Worm (Caenorhabditis elegans) whole organism, L2 larva: ENCODE data around the gene gldi-9.
A peak's percentile ranks its signal among the peaks of the same experiment; 100 is the strongest.

Experiments
- C34F6.9 ChIP-seq: fragments of 150-350 bp; optimal IDR thresholded peaks from 2 replicates; lab custom pipeline; 2014; ENCODE audit warnings: missing biosample characterization, missing genetic modification characterization
- F13H6.1 ChIP-seq: sonication (generic microtip); optimal IDR thresholded peaks from 2 replicates; lab custom pipeline; 2016; ENCODE audit warnings: missing genetic modification characterization, missing compliant biosample characterization
- Y55F3AM.14 ChIP-seq: fragments of 200-800 bp; sonication (Bioruptor generic); optimal IDR thresholded peaks from 2 replicates; lab custom pipeline; 2018; ENCODE audit warnings: mild to moderate bottlenecking, missing genetic modification characterization, missing compliant biosample characterization
- ZK546.5 ChIP-seq: sonication (generic microtip); optimal IDR thresholded peaks from 2 replicates; lab custom pipeline; 2017; ENCODE audit warnings: missing biosample characterization, missing genetic modification characterization
- alr-1 ChIP-seq: fragments of 150-350 bp; optimal IDR thresholded peaks from 2 replicates; lab custom pipeline; 2014; ENCODE audit warnings: missing biosample characterization, missing genetic modification characterization
- aly-2 ChIP-seq: fragments of 150-350 bp; optimal IDR thresholded peaks from 2 replicates; lab custom pipeline; 2014; ENCODE audit warnings: missing biosample characterization, missing genetic modification characterization
- ceh-82 ChIP-seq: fragments of 150-350 bp; optimal IDR thresholded peaks from 2 replicates; lab custom pipeline; 2014; ENCODE audit warnings: missing biosample characterization, missing genetic modification characterization
- crh-2 ChIP-seq: sonication (generic microtip); optimal IDR thresholded peaks from 2 replicates; lab custom pipeline; 2017; ENCODE audit warnings: missing biosample characterization, missing genetic modification characterization
- dmd-4 ChIP-seq: sonication (generic microtip); optimal IDR thresholded peaks from 2 replicates; lab custom pipeline; 2017; ENCODE audit warnings: missing biosample characterization, missing genetic modification characterization
- egl-27 ChIP-seq: sonication (generic microtip); optimal IDR thresholded peaks from 3 replicates; lab custom pipeline; 2017; ENCODE audit warnings: missing biosample characterization, missing genetic modification reagents, missing genetic modification characterization
- elt-1 ChIP-seq: fragments of 150-350 bp; optimal IDR thresholded peaks from 2 replicates; lab custom pipeline; 2014; ENCODE audit warnings: missing biosample characterization, missing genetic modification characterization
- fos-1 ChIP-seq: fragments of 150-350 bp; optimal IDR thresholded peaks from 2 replicates; lab custom pipeline; 2014; ENCODE audit warnings: missing biosample characterization, missing genetic modification characterization
- lsy-2 ChIP-seq, 2 experiments: fragments of 150-350 bp in 1 of 2; sonication (generic microtip) in 1 of 2; optimal IDR thresholded peaks; 2 replicates each; lab custom pipeline; 2014 to 2017; ENCODE audit warnings: missing biosample characterization in 2 of 2, missing genetic modification characterization in 2 of 2
- mab-5 ChIP-seq: fragments of 150-350 bp; optimal IDR thresholded peaks from 2 replicates; lab custom pipeline; 2014; ENCODE audit warnings: missing biosample characterization, missing genetic modification characterization
- nhr-10 ChIP-seq: sonication (generic microtip); optimal IDR thresholded peaks from 2 replicates; lab custom pipeline; 2017; ENCODE audit warnings: missing biosample characterization, missing genetic modification characterization
- nhr-11 ChIP-seq: fragments of 150-350 bp; optimal IDR thresholded peaks from 2 replicates; lab custom pipeline; 2014; ENCODE audit warnings: missing biosample characterization, missing genetic modification characterization
- nhr-12 ChIP-seq: fragments of 150-350 bp; optimal IDR thresholded peaks from 2 replicates; lab custom pipeline; 2014; ENCODE audit warnings: missing biosample characterization, missing genetic modification characterization
- nhr-129 ChIP-seq: fragments of 150-350 bp; optimal IDR thresholded peaks from 2 replicates; lab custom pipeline; 2014; ENCODE audit warnings: missing biosample characterization, missing genetic modification characterization
- nhr-21 ChIP-seq: fragments of 150-350 bp; optimal IDR thresholded peaks from 2 replicates; lab custom pipeline; 2014; ENCODE audit warnings: missing biosample characterization, missing genetic modification characterization
- nhr-23 ChIP-seq: fragments of 150-350 bp; optimal IDR thresholded peaks from 2 replicates; lab custom pipeline; 2014; ENCODE audit warnings: missing biosample characterization, missing genetic modification reagents, missing genetic modification characterization
- nhr-237 ChIP-seq: fragments of 150-350 bp; optimal IDR thresholded peaks from 2 replicates; lab custom pipeline; 2014; ENCODE audit warnings: missing biosample characterization, missing genetic modification characterization
- nhr-77 ChIP-seq: fragments of 150-350 bp; optimal IDR thresholded peaks from 2 replicates; lab custom pipeline; 2014; ENCODE audit warnings: missing biosample characterization, missing genetic modification characterization
- peb-1 ChIP-seq: fragments of 150-350 bp; optimal IDR thresholded peaks from 2 replicates; lab custom pipeline; 2014; ENCODE audit warnings: missing biosample characterization, missing genetic modification characterization
- sem-4 ChIP-seq: fragments of 150-350 bp; optimal IDR thresholded peaks from 2 replicates; lab custom pipeline; 2014; ENCODE audit warnings: missing biosample characterization, missing genetic modification reagents, missing genetic modification characterization
- skn-1 ChIP-seq: sonication (generic microtip); optimal IDR thresholded peaks from 2 replicates; lab custom pipeline; 2017; ENCODE audit warnings: missing biosample characterization, missing genetic modification characterization
- sma-9 ChIP-seq, 2 experiments: fragments of 150-350 bp in 1 of 2; sonication (generic microtip) in 1 of 2; optimal IDR thresholded peaks; 2 replicates each; lab custom pipeline; 2014 to 2016; ENCODE audit warnings: missing genetic modification characterization in 2 of 2, mild to moderate bottlenecking in 1 of 2, missing biosample characterization in 1 of 2, missing compliant biosample characterization in 1 of 2, missing genetic modification reagents in 1 of 2, moderate library complexity in 1 of 2
- snpc-4 ChIP-seq: fragments of 150-350 bp; optimal IDR thresholded peaks from 2 replicates; lab custom pipeline; 2014; ENCODE audit warnings: missing biosample characterization, missing genetic modification characterization
- unc-55 ChIP-seq: fragments of 150-350 bp; sonication (generic microtip); optimal IDR thresholded peaks from 3 replicates; lab custom pipeline; 2014; ENCODE audit warnings: missing biosample characterization, missing genetic modification reagents, missing genetic modification characterization
- unc-62 ChIP-seq: fragments of 150-350 bp; optimal IDR thresholded peaks from 2 replicates; lab custom pipeline; 2014; ENCODE audit warnings: missing biosample characterization, missing genetic modification reagents, missing genetic modification characterization
- ztf-1 ChIP-seq: fragments of 200-800 bp; sonication (Bioruptor generic); conservative IDR thresholded peaks from 2 replicates; pipeline ENCODE4 v1.3.6; 2022; ENCODE audit warnings: missing genetic modification characterization, missing compliant biosample characterization
- ztf-11 ChIP-seq: sonication (generic microtip); optimal IDR thresholded peaks from 2 replicates; lab custom pipeline; 2017; ENCODE audit warnings: missing biosample characterization, missing genetic modification characterization
- ztf-4 ChIP-seq: fragments of 150-350 bp; optimal IDR thresholded peaks from 2 replicates; lab custom pipeline; 2014; ENCODE audit warnings: missing biosample characterization, missing genetic modification characterization

The gldi-9 gene

DNA sequence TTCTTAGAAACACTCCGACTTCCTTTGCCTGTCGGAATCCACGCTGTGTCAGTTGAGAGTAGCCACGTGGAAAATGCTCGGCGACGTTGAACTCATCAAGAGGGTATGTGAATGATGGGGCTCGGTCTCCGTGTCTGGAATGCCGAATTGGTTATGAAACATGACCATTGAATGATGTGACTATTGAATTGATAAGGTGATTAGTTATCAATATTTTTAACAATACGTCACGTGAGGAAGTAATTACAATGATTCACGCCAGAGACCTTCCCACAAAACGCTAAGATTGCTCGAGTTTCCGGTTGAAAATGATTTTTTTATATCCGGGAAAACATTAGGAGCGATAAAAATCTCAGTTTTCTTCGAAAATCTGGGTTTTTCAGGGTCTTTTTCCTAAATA, 3.1 kb upstream of the gldi-9 start:
- no peak for TF ChIP-seq unc-62 (GFP tag; lab: Kevin White, UChicago)
- TF ChIP-seq fos-1 (tag; lab: Kevin White, UChicago): peak; percentile 63

- TF ChIP-seq nhr-21 (tag; lab: Kevin White, UChicago) (no peak), alr-1 (tag; lab: Kevin White, UChicago) (no peak), aly-2 (tag; lab: Kevin White, UChicago) (no peak), nhr-10 (no peak)
- TF ChIP-seq, all 48 proteins: peak for 0
Observed at ce11 chrIII:2758092-2758491, 1.9 kb upstream of the gldi-9 start.

DNA sequence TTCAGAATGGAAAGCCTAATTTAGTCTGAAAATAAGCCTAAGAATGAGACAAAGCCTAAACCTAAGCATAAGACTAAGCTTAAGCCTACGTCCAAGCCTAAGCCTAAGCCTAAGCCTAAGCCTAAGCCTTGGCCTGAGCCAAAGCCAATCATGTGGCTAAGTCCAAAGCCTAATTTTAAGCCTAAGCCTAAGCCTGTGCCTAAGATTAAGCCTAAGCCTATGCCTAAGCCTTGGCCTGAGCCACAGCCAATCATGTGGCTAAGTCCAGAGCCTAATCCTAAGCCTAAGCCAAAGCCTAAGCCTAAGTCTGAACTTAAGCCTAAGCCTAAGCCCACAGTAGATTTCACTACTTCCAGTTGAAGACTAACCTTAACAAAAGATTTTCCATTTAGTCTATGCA, 1.3 kb upstream of the gldi-9 start:
- TF ChIP-seq nhr-237 (tag; lab: Kevin White, UChicago) (no peak), crh-2 (tag; lab: Kevin White, UChicago) (no peak), peb-1 (tag; lab: Kevin White, UChicago) (no peak), Y55F3AM.14 (no peak), nhr-21 (tag; lab: Kevin White, UChicago) (no peak), elt-1 (tag; lab: Kevin White, UChicago) (no peak)

DNA sequence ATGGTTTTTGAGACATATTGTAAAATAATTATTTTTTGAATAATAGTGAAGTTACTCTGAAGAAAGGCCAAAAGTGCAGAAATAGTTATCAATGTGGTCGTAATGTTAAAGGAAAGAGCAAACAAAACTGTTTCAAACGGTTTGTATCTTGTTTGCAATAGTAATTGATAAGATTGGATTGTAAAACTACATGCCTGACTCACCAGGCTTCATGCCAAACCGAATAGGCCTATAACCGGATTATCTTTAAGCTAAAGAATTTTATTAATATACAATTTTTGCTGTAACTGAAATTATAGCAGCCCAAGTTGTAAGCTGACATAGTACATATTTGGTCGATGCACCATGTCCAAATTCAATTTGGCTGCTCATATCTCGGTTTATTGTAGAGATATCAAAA, 9.6 kb downstream of the gldi-9 start, which contains the start of gene Y71H2AM.14:
Gene Y71H2AM.14, minus strand, starts transcription at position 101 of the 400 bp plus-strand sequence.
- TF ChIP-seq fos-1 (tag; lab: Kevin White, UChicago) (peak; percentile 51), alr-1 (tag; lab: Kevin White, UChicago) (no peak), ztf-11 (tag; lab: Kevin White, UChicago) (no peak), ceh-82 (tag; lab: Kevin White, UChicago) (no peak)

DNA sequence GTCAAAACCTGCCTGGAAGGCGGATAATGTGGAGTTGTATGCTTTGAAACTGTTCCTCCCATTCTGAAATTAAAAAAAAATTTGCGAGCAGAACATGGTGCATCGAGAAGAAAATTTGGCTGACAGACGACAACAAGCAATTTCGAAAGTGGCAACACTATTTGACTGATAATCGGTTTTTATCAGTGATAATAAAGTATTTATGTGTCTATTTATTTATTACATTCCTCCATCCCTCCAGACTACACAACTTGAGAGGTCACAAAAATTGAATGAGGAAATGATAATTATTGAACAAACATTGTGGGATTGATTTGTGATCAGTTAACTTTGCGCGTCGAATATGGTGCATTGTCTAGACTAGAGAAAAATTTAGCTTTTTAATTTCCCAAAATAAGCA, 16.7 kb downstream of the gldi-9 start, which contains the start of gene cest-25:
Gene cest-25, minus strand, starts transcription at position 63 of the 400 bp plus-strand sequence.
- peak; percentile 29 for TF ChIP-seq F13H6.1 (tag; lab: Kevin White, UChicago)
- TF ChIP-seq sma-9 (GFP tag; optimal IDR thresholded peaks at IDR 0.05; lab: Kevin White, UChicago): peak; percentile 18
- TF ChIP-seq sma-9 (tag; optimal IDR thresholded peaks at IDR 0.05; lab: Kevin White, UChicago): no peak
- TF ChIP-seq crh-2 (tag; lab: Kevin White, UChicago): peak; percentile 52
- peak; percentile 89 for TF ChIP-seq fos-1 (tag; lab: Kevin White, UChicago)
- no peak for TF ChIP-seq alr-1 (tag; lab: Kevin White, UChicago)
- TF ChIP-seq mab-5: no peak

ce11 chrIII:2733606-2734183, 22.5 kb downstream of the gldi-9 start, which contains the start of gene Y71H2AM.12:
Gene Y71H2AM.12 (minus strand): TSS chrIII:2734091.
- no peak for TF ChIP-seq sem-4
- no peak for TF ChIP-seq ztf-11 (tag; lab: Kevin White, UChicago)
- TF ChIP-seq snpc-4: no peak
- TF ChIP-seq nhr-129 (tag; lab: Kevin White, UChicago): no peak
- no peak for TF ChIP-seq nhr-77 (tag; lab: Kevin White, UChicago)
- peak; percentile 45 for TF ChIP-seq fos-1 (tag; lab: Kevin White, UChicago)
- TF ChIP-seq aly-2 (tag; lab: Kevin White, UChicago): no peak
- TF ChIP-seq nhr-21 (tag; lab: Kevin White, UChicago): no peak
- TF ChIP-seq ZK546.5 (tag; lab: Kevin White, UChicago): no peak
- TF ChIP-seq, all 48 proteins: peak for 1

DNA sequence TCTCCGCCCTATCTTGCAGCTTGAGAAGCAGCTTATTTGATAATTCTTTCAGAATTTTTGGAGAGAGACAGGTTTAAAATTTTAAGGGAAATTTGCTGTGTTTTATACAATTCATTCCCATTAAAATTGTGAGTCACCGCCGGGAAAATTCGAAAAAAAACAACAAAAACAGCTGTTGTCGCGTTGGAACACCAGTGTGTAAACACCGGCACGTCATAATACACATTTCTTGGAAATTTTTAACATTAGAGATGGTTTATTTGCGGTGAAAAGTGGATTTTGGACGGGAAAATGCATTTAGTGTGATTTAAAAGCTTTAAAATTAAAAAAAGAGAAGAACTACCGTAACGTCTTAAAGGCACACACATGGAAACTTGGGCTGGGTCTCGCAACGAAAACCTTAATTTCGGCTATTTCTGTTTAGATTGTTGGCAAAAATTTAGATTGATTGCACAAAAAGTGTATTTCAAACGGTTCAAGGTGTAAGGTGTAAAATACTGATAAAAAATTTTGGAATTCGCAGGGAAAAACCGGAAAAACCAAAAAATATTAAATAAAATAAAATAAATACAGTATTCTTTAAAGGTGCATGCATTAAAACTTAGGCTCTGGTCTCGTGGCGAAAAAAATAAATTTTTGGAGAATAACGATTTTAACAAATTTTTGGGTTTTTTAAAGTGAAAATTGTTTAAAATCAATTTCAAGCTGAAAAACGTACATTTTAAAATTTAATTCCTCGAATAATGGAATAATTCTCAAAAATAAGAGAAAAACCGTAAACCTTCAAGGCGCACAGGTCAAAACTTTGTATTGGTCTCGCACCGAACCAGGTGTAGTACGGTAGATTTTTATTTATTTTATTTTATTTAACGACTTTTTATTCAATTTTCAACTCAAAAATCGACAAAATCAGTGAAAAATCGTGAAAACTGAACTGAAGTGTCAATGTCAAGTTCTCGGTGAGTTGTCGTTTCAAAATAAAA, 30.6 kb downstream of the gldi-9 start, which contains the start of gene cosa-1:
Gene cosa-1, plus strand, starts transcription at position 896 of the 983 bp plus-strand sequence.
- TF ChIP-seq egl-27 (tag; lab: Kevin White, UChicago) (no peak), ztf-11 (tag; lab: Kevin White, UChicago) (no peak), fos-1 (tag; lab: Kevin White, UChicago) (peak; percentile 8), skn-1 (tag; lab: Kevin White, UChicago) (no peak), ztf-1 (GFP tag; lab: Robert Waterston, UW) (no peak), aly-2 (tag; lab: Kevin White, UChicago) (no peak), dmd-4 (no peak), lsy-2 (tag; optimal IDR thresholded peaks at IDR 0.05; lab: Kevin White, UChicago) (peak in 1 of 2 experiments; percentile 17), nhr-77 (tag; lab: Kevin White, UChicago) (no peak), unc-55 (GFP tag; lab: Kevin White, UChicago) (peak; percentile 2), nhr-237 (tag; lab: Kevin White, UChicago) (no peak), ztf-4 (no peak), nhr-11 (tag; lab: Kevin White, UChicago) (no peak), nhr-23 (tag; lab: Kevin White, UChicago) (no peak), C34F6.9 (tag; lab: Kevin White, UChicago) (no peak), nhr-12 (no peak), nhr-21 (tag; lab: Kevin White, UChicago) (no peak)
